Worm (Caenorhabditis elegans): ENCODE results near the gene T19C9.10.

T19C9.10 gene

DNA sequence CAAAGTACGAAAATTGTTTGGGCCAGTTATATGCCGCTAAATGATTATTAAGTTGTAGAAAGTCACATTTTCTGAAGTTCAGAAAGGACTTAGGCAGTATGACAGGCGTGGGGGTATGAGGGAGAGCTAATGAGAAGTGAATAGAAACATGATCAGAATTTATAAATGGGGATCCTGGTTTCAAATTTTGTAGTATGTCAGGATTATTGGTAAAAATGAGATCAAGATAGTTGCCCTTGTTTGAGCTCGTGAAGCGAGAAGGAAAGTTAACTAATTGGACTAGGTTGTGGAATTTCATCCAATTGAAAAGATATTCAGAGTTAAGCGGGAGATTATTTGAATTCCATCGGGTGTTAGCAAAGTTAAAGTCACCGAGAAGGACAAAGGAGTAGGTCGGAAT lies 4.0 kb upstream of the T19C9.10 start:
- no peak for TF ChIP-seq blmp-1 (tag; optimal IDR thresholded peaks at IDR 0.05)
- no peak for TF ChIP-seq elt-1 (tag; optimal IDR thresholded peaks at IDR 0.05; ENCODE audit: borderline replicate concordance, insufficient read depth)
- TF ChIP-seq lin-13 (tag; optimal IDR thresholded peaks at IDR 0.05), result no peak
- no peak for TF ChIP-seq ztf-11 (tag; optimal IDR thresholded peaks at IDR 0.05)
- TF ChIP-seq unc-39 (tag; optimal IDR thresholded peaks at IDR 0.05), result no peak
- no peak for TF ChIP-seq sptf-1 (tag; optimal IDR thresholded peaks at IDR 0.05)
- TF ChIP-seq flh-1 (GFP tag; optimal IDR thresholded peaks at IDR 0.05), result no peak
- no peak for TF ChIP-seq snpc-4 (tag; optimal IDR thresholded peaks at IDR 0.05)

DNA sequence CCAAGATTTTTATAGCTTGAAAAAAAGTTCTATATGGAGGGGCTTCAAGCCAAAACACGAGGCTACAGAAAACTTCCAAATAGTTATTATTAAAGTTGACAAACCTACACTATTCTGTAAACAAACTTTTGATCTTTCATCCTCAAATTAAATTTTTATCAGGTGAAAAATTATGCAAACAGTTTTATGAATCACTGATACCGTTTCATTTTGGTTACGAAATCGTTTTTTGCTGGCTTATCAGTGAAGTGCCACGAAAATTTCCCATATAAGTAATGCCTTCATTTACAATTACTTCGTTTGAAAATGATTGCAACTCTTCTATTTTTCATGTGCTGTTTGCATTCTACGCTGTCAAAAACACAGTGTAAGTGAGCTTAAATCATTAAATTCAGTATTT lies 2.4 kb downstream of the T19C9.10 start, which contains the start of gene T19C9.8:
Gene T19C9.8 (plus strand): TSS at position 299 of the 400 bp plus-strand sequence.
- TF ChIP-seq unc-120 (tag; optimal IDR thresholded peaks at IDR 0.05; ENCODE audit: poor library complexity, severe bottlenecking), result no peak
- TF ChIP-seq ham-2 (GFP tag; optimal IDR thresholded peaks at IDR 0.05), result no peak

DNA sequence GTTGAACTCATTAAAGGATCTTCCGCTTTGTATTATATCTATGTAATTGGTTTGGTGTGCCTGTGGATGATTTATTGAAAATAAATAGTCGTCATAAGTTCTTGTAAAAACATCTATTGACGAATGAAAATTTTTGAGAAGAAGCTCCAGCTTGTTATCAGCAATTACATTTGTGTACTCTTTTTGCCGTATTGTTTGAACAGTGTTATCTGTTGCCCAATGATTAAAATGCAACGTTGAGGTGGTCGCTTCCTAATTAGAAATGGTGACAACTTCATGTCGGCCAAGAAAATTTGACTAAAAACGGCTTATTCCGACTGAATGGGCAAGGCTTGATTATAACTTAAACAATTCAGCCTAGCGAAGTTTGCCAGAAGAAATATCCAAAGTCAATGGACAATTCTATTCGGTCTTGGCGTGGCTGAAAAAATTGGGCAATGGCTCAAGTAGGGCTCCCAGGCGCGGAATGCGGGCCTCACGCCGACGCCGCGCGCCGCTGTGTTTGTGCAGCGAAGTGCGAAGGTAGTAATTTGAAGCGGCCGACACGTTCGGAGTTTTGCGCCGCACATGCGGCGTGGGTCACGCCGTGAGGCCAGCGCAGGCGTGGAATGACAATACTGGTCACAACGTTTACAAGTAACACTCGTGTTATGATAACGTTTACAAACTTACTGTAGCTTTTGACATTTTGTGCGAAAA lies 4.3 kb downstream of the T19C9.10 start:
- TF ChIP-seq sem-2 (GFP tag; optimal IDR thresholded peaks at IDR 0.05) (no peak), bed-3 (GFP tag; optimal IDR thresholded peaks at IDR 0.05) (no peak), unc-120 (tag; optimal IDR thresholded peaks at IDR 0.05; ENCODE audit: poor library complexity, severe bottlenecking) (no peak), zip-8 (tag; optimal IDR thresholded peaks at IDR 0.05) (no peak), lin-32 (GFP tag; optimal IDR thresholded peaks at IDR 0.05) (no peak), mep-1 (tag; optimal IDR thresholded peaks at IDR 0.05) (no peak), lsy-2 (tag; optimal IDR thresholded peaks at IDR 0.05) (no peak), mab-5 (tag; optimal IDR thresholded peaks at IDR 0.05) (no peak), nhr-237 (tag; optimal IDR thresholded peaks at IDR 0.05) (no peak), nhr-76 (tag; optimal IDR thresholded peaks at IDR 0.05) (no peak), tbx-8 (GFP tag; optimal IDR thresholded peaks at IDR 0.05) (no peak), ztf-11 (tag; optimal IDR thresholded peaks at IDR 0.05) (no peak)

DNA sequence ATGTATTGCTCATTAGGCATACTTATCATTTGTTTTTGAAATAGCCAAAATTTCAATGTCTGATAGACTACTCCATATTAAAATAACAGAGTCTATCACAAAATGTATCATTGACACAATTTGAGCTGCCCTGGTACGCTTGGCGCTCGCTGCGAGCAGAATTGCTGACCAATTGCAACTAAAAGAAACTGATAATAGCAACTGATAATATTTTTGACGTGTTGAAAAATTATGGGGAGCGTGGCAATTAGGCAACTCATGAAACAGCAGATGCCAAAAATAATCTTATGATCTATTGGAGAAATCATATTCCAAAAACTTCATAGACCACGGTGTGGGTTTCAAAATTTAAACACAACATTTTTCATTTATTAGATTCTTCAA lies 4.9 kb downstream of the T19C9.10 start:
- TF ChIP-seq flh-1 (GFP tag; optimal IDR thresholded peaks at IDR 0.05), result no peak
- no peak for TF ChIP-seq mls-2 (tag; optimal IDR thresholded peaks at IDR 0.05)
- TF ChIP-seq lin-13 (tag; optimal IDR thresholded peaks at IDR 0.05), result no peak
- no peak for TF ChIP-seq elt-3 (tag; optimal IDR thresholded peaks at IDR 0.05)
- no peak for TF ChIP-seq ceh-83 (GFP tag; optimal IDR thresholded peaks at IDR 0.05)
- TF ChIP-seq mep-1 (tag; optimal IDR thresholded peaks at IDR 0.05), result no peak
- no peak for TF ChIP-seq mab-5 (tag; optimal IDR thresholded peaks at IDR 0.05)
- no peak for TF ChIP-seq elt-1 (tag; optimal IDR thresholded peaks at IDR 0.05; ENCODE audit: borderline replicate concordance, insufficient read depth)
- no peak for TF ChIP-seq lin-32 (GFP tag; optimal IDR thresholded peaks at IDR 0.05)
- TF ChIP-seq hlh-1 (tag; optimal IDR thresholded peaks at IDR 0.05), result no peak
- TF ChIP-seq nhr-12 (tag; optimal IDR thresholded peaks at IDR 0.05), result no peak
- TF ChIP-seq ceh-43 (GFP tag; optimal IDR thresholded peaks at IDR 0.05), result no peak
- no peak for TF ChIP-seq unc-39 (tag; optimal IDR thresholded peaks at IDR 0.05)
- TF ChIP-seq ham-2 (GFP tag; optimal IDR thresholded peaks at IDR 0.05), result no peak
- no peak for TF ChIP-seq bed-3 (GFP tag; optimal IDR thresholded peaks at IDR 0.05)
- TF ChIP-seq nhr-2 (tag; optimal IDR thresholded peaks at IDR 0.05), result no peak
- no peak for TF ChIP-seq tbx-8 (GFP tag; optimal IDR thresholded peaks at IDR 0.05)
- TF ChIP-seq lsy-2 (tag; optimal IDR thresholded peaks at IDR 0.05), result no peak

DNA sequence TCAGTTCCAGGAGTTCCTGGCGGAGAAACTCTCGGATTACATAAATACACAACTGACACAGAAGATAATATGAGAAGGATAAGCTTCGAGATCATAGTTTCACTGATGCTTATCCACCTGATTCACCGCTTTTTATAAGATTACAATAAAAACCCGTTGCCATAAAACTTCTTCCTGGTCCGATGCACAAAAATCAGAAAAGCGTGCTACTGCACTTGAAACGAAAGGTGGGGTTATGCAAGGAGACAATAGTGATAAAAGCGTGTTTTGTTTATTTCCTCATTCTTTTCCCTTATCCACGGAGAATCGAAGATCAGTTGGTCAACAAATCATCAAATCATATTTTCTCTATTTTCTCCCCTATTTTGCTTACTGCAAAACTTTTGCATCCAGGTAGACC lies 6.2 kb downstream of the T19C9.10 start, which contains the start of gene Y68A4B.3:
Gene Y68A4B.3 (minus strand): TSS at position 101 of the 400 bp plus-strand sequence.
- no peak for TF ChIP-seq mab-5 (tag; optimal IDR thresholded peaks at IDR 0.05)
- no peak for TF ChIP-seq mep-1 (tag; optimal IDR thresholded peaks at IDR 0.05)
- no peak for TF ChIP-seq nhr-76 (tag; optimal IDR thresholded peaks at IDR 0.05)
- no peak for TF ChIP-seq lin-13 (tag; optimal IDR thresholded peaks at IDR 0.05)
- no peak for TF ChIP-seq blmp-1 (tag; optimal IDR thresholded peaks at IDR 0.05)
- no peak for TF ChIP-seq elt-3 (tag; optimal IDR thresholded peaks at IDR 0.05)
- no peak for TF ChIP-seq ceh-39 (tag; optimal IDR thresholded peaks at IDR 0.05)
- TF ChIP-seq mls-2 (tag; optimal IDR thresholded peaks at IDR 0.05), result no peak
- TF ChIP-seq zip-8 (tag; optimal IDR thresholded peaks at IDR 0.05), result no peak
- TF ChIP-seq cnd-1 (tag; optimal IDR thresholded peaks at IDR 0.05), result no peak
- no peak for TF ChIP-seq hlh-1 (tag; optimal IDR thresholded peaks at IDR 0.05)
- TF ChIP-seq sem-2 (GFP tag; optimal IDR thresholded peaks at IDR 0.05), result no peak
- no peak for TF ChIP-seq nhr-28 (tag; optimal IDR thresholded peaks at IDR 0.05)
- TF ChIP-seq nhr-2 (tag; optimal IDR thresholded peaks at IDR 0.05), result no peak
- no peak for TF ChIP-seq ces-1 (GFP tag; optimal IDR thresholded peaks at IDR 0.05)
- TF ChIP-seq ceh-43 (GFP tag; optimal IDR thresholded peaks at IDR 0.05), result no peak
- no peak for TF ChIP-seq flh-1 (GFP tag; optimal IDR thresholded peaks at IDR 0.05)
